Worm (Caenorhabditis elegans) whole organism, early embryonic: ENCODE results near the gene immt-2.

Experiments
- B0310.2 ChIP-seq: sonication (generic microtip); optimal IDR thresholded peaks from 2 replicates; lab custom pipeline; 2016; ENCODE audit warnings: mild to moderate bottlenecking, missing genetic modification characterization, missing compliant biosample characterization
- F13C5.2 ChIP-seq: sonication (generic microtip); optimal IDR thresholded peaks from 2 replicates; lab custom pipeline; 2017; ENCODE audit warnings: mild to moderate bottlenecking, missing genetic modification characterization, inconsistent platforms, missing compliant biosample characterization
- aly-1 ChIP-seq: sonication (generic microtip); optimal IDR thresholded peaks from 2 replicates; lab custom pipeline; 2016; ENCODE audit warnings: missing genetic modification characterization, missing compliant biosample characterization
- ama-1 ChIP-seq: fragments of 150-350 bp; optimal IDR thresholded peaks from 2 replicates; lab custom pipeline; 2014
- ceh-13 ChIP-seq: fragments of 200-800 bp; sonication (Bioruptor generic); optimal IDR thresholded peaks from 2 replicates; lab custom pipeline; 2018; ENCODE audit warnings: mild to moderate bottlenecking, missing genetic modification characterization, missing compliant biosample characterization
- ceh-36 ChIP-seq: sonication (generic microtip); optimal IDR thresholded peaks from 2 replicates; lab custom pipeline; 2016; ENCODE audit warnings: missing genetic modification characterization, inconsistent platforms, missing compliant biosample characterization
- ets-7 ChIP-seq: sonication (generic microtip); optimal IDR thresholded peaks from 2 replicates; lab custom pipeline; 2016; ENCODE audit warnings: missing genotype, missing genetic modification characterization, missing compliant biosample characterization
- flt-1 ChIP-seq: fragments of 200-800 bp; sonication (Bioruptor generic); IDR thresholded peaks from 2 replicates; pipeline ENCODE4 v1.3.6; 2022; ENCODE audit warnings: missing genetic modification characterization, missing compliant biosample characterization
- hmbx-1 ChIP-seq: sonication (generic microtip); optimal IDR thresholded peaks from 2 replicates; lab custom pipeline; 2016; ENCODE audit warnings: mild to moderate bottlenecking, missing genetic modification characterization, missing compliant biosample characterization
- hmg-4 ChIP-seq: fragments of 200-800 bp; sonication (Bioruptor generic); optimal IDR thresholded peaks from 2 replicates; lab custom pipeline; 2018; ENCODE audit warnings: mild to moderate bottlenecking, missing genetic modification characterization, missing compliant biosample characterization
- hnd-1 ChIP-seq: sonication (generic microtip); optimal IDR thresholded peaks from 2 replicates; lab custom pipeline; 2016; ENCODE audit warnings: missing genetic modification characterization, missing compliant biosample characterization
- pes-1 ChIP-seq: fragments of 200-800 bp; sonication (Bioruptor generic); IDR thresholded peaks from 2 replicates; pipeline ENCODE4 v1.3.6; 2022; ENCODE audit warnings: missing genetic modification reagents, missing genetic modification characterization, missing compliant biosample characterization
- scrt-1 ChIP-seq: fragments of 200-800 bp; sonication (Bioruptor generic); IDR thresholded peaks from 2 replicates; pipeline ENCODE4 v1.3.6; 2022; ENCODE audit warnings: missing genetic modification characterization, missing compliant biosample characterization
- sea-1 ChIP-seq: fragments of 200-800 bp; sonication (Bioruptor generic); conservative IDR thresholded peaks from 2 replicates; pipeline ENCODE4 v1.3.6; 2022; ENCODE audit warnings: missing genetic modification characterization, missing compliant biosample characterization
- tbx-11 ChIP-seq: fragments of 200-800 bp; sonication (Bioruptor generic); IDR thresholded peaks from 2 replicates; pipeline ENCODE4 v1.3.6; 2022; ENCODE audit warnings: missing genetic modification characterization, missing compliant biosample characterization
- tbx-37 ChIP-seq: fragments of 200-800 bp; sonication (Bioruptor generic); conservative IDR thresholded peaks from 2 replicates; pipeline ENCODE4 v1.3.6; 2022; ENCODE audit warnings: missing genetic modification reagents, missing genetic modification characterization, missing compliant biosample characterization
- tra-4 ChIP-seq: sonication (generic microtip); optimal IDR thresholded peaks from 2 replicates; lab custom pipeline; 2017; ENCODE audit warnings: missing genetic modification characterization, missing compliant biosample characterization

Gene immt-2

DNA sequence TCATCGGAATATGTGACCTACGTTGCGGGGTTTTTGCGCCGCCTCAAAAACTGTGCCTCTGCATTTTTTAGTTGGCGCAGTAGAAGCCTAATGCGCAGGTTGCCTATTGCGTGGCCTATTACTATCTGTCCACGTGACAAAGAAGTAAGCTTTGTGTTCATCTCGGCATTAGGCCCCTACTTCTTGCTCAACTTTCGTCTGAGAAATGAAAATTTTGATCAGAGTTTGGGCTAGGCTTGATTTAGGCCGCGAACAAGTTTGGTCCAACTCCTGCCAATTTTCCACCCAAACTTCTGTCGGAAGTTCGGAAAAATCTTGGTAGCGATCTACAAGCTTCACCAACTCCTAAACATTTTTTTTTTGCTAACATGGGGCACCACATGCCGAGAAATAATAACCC is 7.1 kb upstream of the immt-2 start:
- TF ChIP-seq aly-1 (tag; lab: Kevin White, UChicago) (no peak), ceh-13 (GFP tag; lab: Kevin White, UChicago) (no peak), hnd-1 (tag; lab: Kevin White, UChicago) (no peak), F13C5.2 (no peak), hmbx-1 (no peak), ets-7 (no peak), sea-1 (GFP tag; lab: Robert Waterston, UW) (no peak), tbx-11 (no peak), ceh-36 (tag; lab: Kevin White, UChicago) (no peak), flt-1 (no peak)

ce11 chrV:16784806-16785205 is 4.3 kb upstream of the immt-2 start:
- TF ChIP-seq ets-7 (no peak), B0310.2 (no peak), tbx-37 (no peak), scrt-1 (GFP tag; lab: Robert Waterston, UW) (no peak), flt-1 (no peak), hnd-1 (tag; lab: Kevin White, UChicago) (no peak), F13C5.2 (no peak), aly-1 (tag; lab: Kevin White, UChicago) (no peak), tbx-11 (no peak), ama-1 (no peak), sea-1 (GFP tag; lab: Robert Waterston, UW) (no peak), ceh-36 (tag; lab: Kevin White, UChicago) (no peak), hmg-4 (GFP tag; lab: Kevin White, UChicago) (no peak), hmbx-1 (no peak), tra-4 (tag; lab: Kevin White, UChicago) (no peak), ceh-13 (GFP tag; lab: Kevin White, UChicago) (no peak), pes-1 (GFP tag; lab: Robert Waterston, UW) (no peak)

DNA sequence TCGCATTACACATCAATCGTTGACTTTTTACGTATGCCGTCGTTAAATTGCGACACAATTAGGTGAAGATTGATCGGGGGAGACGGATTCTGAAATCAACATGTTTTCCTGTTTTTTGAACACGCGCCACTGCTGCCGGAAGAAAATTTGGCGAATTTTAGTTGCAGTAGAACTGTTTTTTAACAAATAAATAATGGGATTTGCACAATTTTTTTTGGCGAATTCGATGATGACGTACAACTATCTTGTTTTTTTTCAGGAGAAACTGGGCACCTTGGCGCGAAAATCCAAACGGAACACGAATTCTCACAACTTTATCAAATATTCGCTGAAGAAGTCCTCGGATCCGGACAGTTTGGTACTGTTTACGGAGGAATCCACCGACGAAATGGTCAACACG is 3.1 kb upstream of the immt-2 start:
- TF ChIP-seq tbx-11 (no peak), ceh-36 (tag; lab: Kevin White, UChicago) (no peak), tra-4 (tag; lab: Kevin White, UChicago) (no peak), tbx-37 (no peak), hmg-4 (GFP tag; lab: Kevin White, UChicago) (no peak), flt-1 (no peak), scrt-1 (GFP tag; lab: Robert Waterston, UW) (no peak), F13C5.2 (no peak), B0310.2 (no peak), aly-1 (tag; lab: Kevin White, UChicago) (no peak), ama-1 (no peak), pes-1 (GFP tag; lab: Robert Waterston, UW) (no peak), sea-1 (GFP tag; lab: Robert Waterston, UW) (no peak), hmbx-1 (no peak)

DNA sequence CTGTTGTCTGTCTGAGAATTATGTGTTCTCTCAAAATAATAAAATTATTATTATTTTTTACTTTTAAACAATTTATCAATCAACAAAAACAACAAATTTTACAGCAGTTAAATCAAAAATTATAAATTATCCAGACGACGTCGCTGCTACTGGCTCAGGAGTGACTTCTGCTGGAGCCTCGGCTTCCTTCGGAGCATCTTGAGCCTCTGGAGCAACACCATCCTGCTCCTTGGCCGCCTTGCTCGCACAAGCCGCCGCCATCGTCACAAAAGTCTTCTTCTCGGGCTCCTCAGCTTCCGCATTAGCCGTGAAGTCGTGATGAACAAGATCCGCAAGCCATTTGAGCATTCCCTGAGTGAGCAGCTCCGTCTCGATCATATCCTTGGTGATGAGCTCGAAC is 3.6 kb downstream of the immt-2 start:
- TF ChIP-seq ceh-36 (tag; lab: Kevin White, UChicago) (no peak), ceh-13 (GFP tag; lab: Kevin White, UChicago) (no peak), ama-1 (no peak), pes-1 (GFP tag; lab: Robert Waterston, UW) (no peak), sea-1 (GFP tag; lab: Robert Waterston, UW) (no peak), hnd-1 (tag; lab: Kevin White, UChicago) (no peak), hmbx-1 (no peak), flt-1 (no peak), aly-1 (tag; lab: Kevin White, UChicago) (no peak), hmg-4 (GFP tag; lab: Kevin White, UChicago) (no peak), F13C5.2 (no peak), B0310.2 (no peak), tra-4 (tag; lab: Kevin White, UChicago) (no peak), scrt-1 (GFP tag; lab: Robert Waterston, UW) (no peak), tbx-37 (no peak)

ce11 chrV:16793312-16793711 is 4.2 kb downstream of the immt-2 start:
- TF ChIP-seq tbx-11 (no peak), flt-1 (no peak), B0310.2 (no peak), aly-1 (tag; lab: Kevin White, UChicago) (no peak), F13C5.2 (no peak), ceh-36 (tag; lab: Kevin White, UChicago) (no peak), ceh-13 (GFP tag; lab: Kevin White, UChicago) (no peak), tra-4 (tag; lab: Kevin White, UChicago) (no peak), hnd-1 (tag; lab: Kevin White, UChicago) (no peak), ama-1 (no peak), hmbx-1 (no peak), pes-1 (GFP tag; lab: Robert Waterston, UW) (no peak), sea-1 (GFP tag; lab: Robert Waterston, UW) (no peak), scrt-1 (GFP tag; lab: Robert Waterston, UW) (no peak), hmg-4 (GFP tag; lab: Kevin White, UChicago) (no peak), tbx-37 (no peak), ets-7 (no peak)

DNA sequence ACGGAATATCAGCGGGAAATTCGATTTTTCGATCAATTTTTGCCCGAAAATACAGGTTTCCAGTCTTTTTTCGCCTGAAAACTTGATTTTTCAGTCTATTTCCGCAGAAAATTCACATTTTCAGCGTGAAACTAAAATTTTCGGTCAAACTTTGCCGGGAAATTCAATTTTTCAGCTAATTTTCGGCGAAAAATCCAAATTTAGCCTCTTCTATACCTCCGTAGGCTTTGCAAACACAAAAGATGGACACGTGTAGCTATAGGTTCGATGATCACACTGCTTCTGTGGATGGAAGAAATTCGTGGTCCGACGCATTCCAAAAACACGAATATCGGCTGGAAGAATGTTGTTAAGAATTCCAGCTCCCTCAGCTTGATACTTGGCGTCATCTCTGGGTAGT is 5.0 kb downstream of the immt-2 start:
- TF ChIP-seq pes-1 (GFP tag; lab: Robert Waterston, UW): no peak
- no peak for TF ChIP-seq ets-7
- no peak for TF ChIP-seq ama-1
- no peak for TF ChIP-seq scrt-1 (GFP tag; lab: Robert Waterston, UW)
- TF ChIP-seq tbx-11: no peak

DNA sequence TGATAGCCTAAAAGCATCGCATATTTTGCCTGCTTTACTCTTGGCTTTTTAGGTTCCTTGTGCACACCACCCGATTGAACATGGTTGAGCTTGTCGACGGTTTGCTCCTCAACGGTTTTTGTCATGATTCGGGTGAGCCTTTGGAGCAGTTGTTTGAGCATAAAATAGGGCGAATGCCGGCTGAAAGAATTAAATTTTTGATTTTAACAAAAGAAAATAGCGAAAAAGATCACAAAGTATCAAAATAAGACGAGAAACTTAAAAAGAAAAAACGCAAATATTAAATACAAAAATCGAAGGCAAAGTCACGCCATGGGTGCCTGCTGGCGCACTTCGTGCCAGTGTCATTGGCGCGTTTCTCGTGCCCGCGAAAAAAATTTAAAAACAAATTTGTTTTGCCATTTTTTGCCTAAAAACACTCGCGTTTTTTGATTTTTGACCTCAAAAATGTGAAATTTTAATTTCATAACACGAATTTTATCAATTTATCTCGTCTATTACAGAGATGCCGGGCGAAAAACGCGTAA is 5.8 kb downstream of the immt-2 start, which contains the start of the genes ctps-1 and pus-1:
Gene ctps-1, plus strand, starts transcription at position 51 of the 527 bp plus-strand sequence.
Gene pus-1, minus strand, starts transcription at position 125 of the 527 bp plus-strand sequence.
- TF ChIP-seq F13C5.2 (no peak), flt-1 (0 out of 2 replicates have a peak, but pooled peaks have one; percentile 18)

DNA sequence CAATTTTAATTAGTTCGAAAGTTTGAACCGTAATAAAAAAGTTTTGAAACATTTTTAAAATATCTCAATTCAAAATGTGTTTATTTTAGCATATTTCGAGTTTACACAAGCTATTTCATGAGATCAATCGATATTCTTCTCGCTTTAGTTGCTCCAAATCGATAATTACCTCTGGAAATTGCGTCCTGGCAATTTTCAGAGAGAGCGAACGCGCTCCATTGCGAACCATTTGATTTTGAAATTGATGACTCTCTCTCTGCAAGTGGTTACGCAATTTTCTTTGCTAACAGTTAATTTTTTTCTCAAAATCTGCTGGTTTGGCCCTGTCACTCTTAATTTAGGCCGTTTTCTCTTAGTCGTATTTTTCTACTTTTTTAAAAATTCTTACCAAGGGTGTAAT is 11.4 kb downstream of the immt-2 start:
- no peak for TF ChIP-seq pes-1 (GFP tag; lab: Robert Waterston, UW)
- TF ChIP-seq ceh-13 (GFP tag; lab: Kevin White, UChicago): no peak
- no peak for TF ChIP-seq aly-1 (tag; lab: Kevin White, UChicago)
- TF ChIP-seq sea-1 (GFP tag; lab: Robert Waterston, UW): no peak
- TF ChIP-seq flt-1: no peak
- TF ChIP-seq hnd-1 (tag; lab: Kevin White, UChicago): no peak
- TF ChIP-seq ceh-36 (tag; lab: Kevin White, UChicago): no peak
- TF ChIP-seq hmbx-1: no peak
- no peak for TF ChIP-seq B0310.2
- no peak for TF ChIP-seq tra-4 (tag; lab: Kevin White, UChicago)
- no peak for TF ChIP-seq hmg-4 (GFP tag; lab: Kevin White, UChicago)
- no peak for TF ChIP-seq ama-1
- TF ChIP-seq ets-7: no peak
- no peak for TF ChIP-seq F13C5.2
- no peak for TF ChIP-seq tbx-11
